Worm (Caenorhabditis elegans): Measurements from ENCODE around the gene smz-1.

DNA sequence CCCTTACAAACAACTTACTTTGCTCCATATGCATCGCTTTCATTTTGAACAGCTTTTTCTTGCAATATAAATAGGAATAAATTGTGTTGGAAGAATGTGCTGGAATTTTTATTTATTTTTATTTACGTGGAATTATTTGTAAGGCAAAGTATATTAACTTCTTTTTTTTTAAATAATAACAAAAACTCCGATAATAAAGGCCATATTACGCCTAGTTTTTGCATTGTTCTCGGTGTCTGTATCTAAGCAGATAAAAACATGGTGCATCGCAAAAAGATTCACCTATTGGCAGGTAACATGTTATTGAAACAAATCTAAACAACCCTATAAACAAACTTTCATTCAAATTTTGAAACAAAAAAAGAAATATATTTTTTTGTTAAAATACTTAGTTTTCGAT, 8.5 kb downstream of the smz-1 start, which contains the start of gene C25G4.8:
- TF ChIP-seq ama-1 (optimal IDR thresholded peaks at IDR 0.05), result no peak
- TF ChIP-seq tra-4 (tag; optimal IDR thresholded peaks at IDR 0.05), result no peak
- TF ChIP-seq ceh-13 (GFP tag; optimal IDR thresholded peaks at IDR 0.05), result no peak
- TF ChIP-seq aly-1 (tag; optimal IDR thresholded peaks at IDR 0.05), result no peak
- TF ChIP-seq pes-1 (GFP tag; IDR thresholded peaks at IDR 0.05), result no peak
- TF ChIP-seq tbx-11 (GFP tag; IDR thresholded peaks at IDR 0.05), result no peak
- TF ChIP-seq flt-1 (GFP tag; IDR thresholded peaks at IDR 0.05), result no peak
- TF ChIP-seq ceh-36 (tag; optimal IDR thresholded peaks at IDR 0.05), result no peak
- no peak for TF ChIP-seq F13C5.2 (tag; optimal IDR thresholded peaks at IDR 0.05)
- no peak for TF ChIP-seq hnd-1 (tag; optimal IDR thresholded peaks at IDR 0.05)
- no peak for TF ChIP-seq ets-7 (tag; optimal IDR thresholded peaks at IDR 0.05)
- no peak for TF ChIP-seq hmg-4 (GFP tag; optimal IDR thresholded peaks at IDR 0.05)
- no peak for TF ChIP-seq scrt-1 (GFP tag; IDR thresholded peaks at IDR 0.05)
- no peak for TF ChIP-seq B0310.2 (tag; optimal IDR thresholded peaks at IDR 0.05)
